Worm (Caenorhabditis elegans): ENCODE results near the gene srj-13.

- TF ChIP-seq nfya-1 (tag; optimal IDR thresholded peaks at IDR 0.05; ENCODE audit: borderline replicate concordance, insufficient read depth) (no peak), ztf-26 (tag; optimal IDR thresholded peaks at IDR 0.05) (no peak), snpc-1.1 (tag; optimal IDR thresholded peaks at IDR 0.05; ENCODE audit: insufficient read depth) (no peak), ceh-40 (GFP tag; IDR thresholded peaks at IDR 0.05) (no peak), aptf-3 (GFP tag; IDR thresholded peaks at IDR 0.05) (no peak), lir-1 (GFP tag; conservative IDR thresholded peaks at IDR 0.05) (no peak), egl-18 (GFP tag; IDR thresholded peaks at IDR 0.05) (no peak), gei-17 (GFP tag; optimal IDR thresholded peaks at IDR 0.05) (no peak), ama-1 (optimal IDR thresholded peaks at IDR 0.05) (no peak), ama-1 (GFP tag; optimal IDR thresholded peaks at IDR 0.05) (no peak), sea-2 (GFP tag; IDR thresholded peaks at IDR 0.05) (no peak), snpc-4 (GFP tag; optimal IDR thresholded peaks at IDR 0.05) (no peak), snpc-4 (tag; optimal IDR thresholded peaks at IDR 0.05) (no peak), hmg-1.2 (GFP tag; IDR thresholded peaks at IDR 0.05) (no peak)
These were observed 2.4 kb upstream of the srj-13 start, which contains the start of gene cnc-9 for ce11 chrV:7400095-7400494.
